Worm (Caenorhabditis elegans) whole organism, mixed stage, embryonic: ENCODE results near the gene spcs-2.

Experiments
- M03D4.4 ChIP-seq: sonication (generic microtip); optimal IDR thresholded peaks from 2 replicates; lab custom pipeline; 2017; ENCODE audit warnings: mild to moderate bottlenecking, missing genetic modification characterization, missing compliant biosample characterization
- bed-3 ChIP-seq: fragments of 200-800 bp; sonication (Bioruptor generic); optimal IDR thresholded peaks from 3 replicates; lab custom pipeline; 2018; ENCODE audit warnings: mild to moderate bottlenecking, missing genetic modification characterization, moderate library complexity, missing compliant biosample characterization
- blmp-1 ChIP-seq: fragments of 150-350 bp; optimal IDR thresholded peaks from 2 replicates; lab custom pipeline; 2014; ENCODE audit warnings: missing biosample characterization, missing genetic modification characterization
- ceh-39 ChIP-seq: fragments of 150-350 bp; optimal IDR thresholded peaks from 2 replicates; lab custom pipeline; 2014; ENCODE audit warnings: missing biosample characterization, missing genetic modification characterization
- ceh-43 ChIP-seq: fragments of 200-800 bp; sonication (Bioruptor generic); optimal IDR thresholded peaks from 2 replicates; lab custom pipeline; 2018; ENCODE audit warnings: mild to moderate bottlenecking, missing genetic modification characterization, moderate library complexity, missing compliant biosample characterization
- ceh-83 ChIP-seq: fragments of 200-800 bp; sonication (Bioruptor generic); optimal IDR thresholded peaks from 2 replicates; lab custom pipeline; 2018; ENCODE audit warnings: mild to moderate bottlenecking, missing genetic modification characterization, missing compliant biosample characterization
- ces-1 ChIP-seq: fragments of 150-350 bp; optimal IDR thresholded peaks from 2 replicates; lab custom pipeline; 2014; ENCODE audit warnings: missing biosample characterization, missing genetic modification reagents, missing genetic modification characterization
- cnd-1 ChIP-seq: fragments of 200-800 bp; sonication (Bioruptor generic); optimal IDR thresholded peaks from 2 replicates; lab custom pipeline; 2018; ENCODE audit warnings: mild to moderate bottlenecking, missing genetic modification characterization, missing compliant biosample characterization
- drap-1 ChIP-seq: fragments of 200-800 bp; sonication (Bioruptor generic); optimal IDR thresholded peaks from 3 replicates; lab custom pipeline; 2018; ENCODE audit warnings: mild to moderate bottlenecking, missing genetic modification characterization, missing compliant biosample characterization
- elt-1 ChIP-seq: sonication (generic microtip); optimal IDR thresholded peaks from 2 replicates; lab custom pipeline; 2017; ENCODE audit warnings: missing genetic modification characterization, mild to moderate bottlenecking, missing compliant biosample characterization, antibody characterized with exemption, moderate library complexity, borderline replicate concordance; ENCODE audit not compliant: insufficient read depth
- elt-3 ChIP-seq: fragments of 150-350 bp; optimal IDR thresholded peaks from 2 replicates; lab custom pipeline; 2014; ENCODE audit warnings: missing biosample characterization, missing genetic modification characterization
- flh-1 ChIP-seq: fragments of 200-800 bp; sonication (Bioruptor generic); optimal IDR thresholded peaks from 2 replicates; lab custom pipeline; 2018; ENCODE audit warnings: mild to moderate bottlenecking, missing genetic modification characterization, moderate library complexity, missing compliant biosample characterization
- ham-2 ChIP-seq: fragments of 200-800 bp; sonication (Bioruptor generic); optimal IDR thresholded peaks from 2 replicates; lab custom pipeline; 2018; ENCODE audit warnings: mild to moderate bottlenecking, missing genetic modification characterization, missing compliant biosample characterization
- lin-13 ChIP-seq: fragments of 150-350 bp; optimal IDR thresholded peaks from 2 replicates; lab custom pipeline; 2014; ENCODE audit warnings: missing biosample characterization, missing genetic modification characterization
- lin-32 ChIP-seq: fragments of 200-800 bp; sonication (Bioruptor generic); optimal IDR thresholded peaks from 2 replicates; lab custom pipeline; 2018; ENCODE audit warnings: mild to moderate bottlenecking, missing genetic modification characterization, missing compliant biosample characterization
- lsy-2 ChIP-seq: fragments of 150-350 bp; optimal IDR thresholded peaks from 2 replicates; lab custom pipeline; 2014; ENCODE audit warnings: missing biosample characterization, missing genetic modification characterization
- mab-5 ChIP-seq: fragments of 150-350 bp; optimal IDR thresholded peaks from 2 replicates; lab custom pipeline; 2014; ENCODE audit warnings: missing biosample characterization, missing genetic modification characterization
- mep-1 ChIP-seq: fragments of 150-350 bp; optimal IDR thresholded peaks from 2 replicates; lab custom pipeline; 2017; ENCODE audit warnings: missing biosample characterization, missing genetic modification reagents, missing genetic modification characterization, inconsistent platforms
- mls-2 ChIP-seq: sonication (generic microtip); optimal IDR thresholded peaks from 2 replicates; lab custom pipeline; 2016; ENCODE audit warnings: mild to moderate bottlenecking, missing genetic modification characterization, moderate library complexity, missing compliant biosample characterization
- nhr-12 ChIP-seq: fragments of 150-350 bp; optimal IDR thresholded peaks from 2 replicates; lab custom pipeline; 2014; ENCODE audit warnings: missing biosample characterization, missing genetic modification characterization
- nhr-2 ChIP-seq: fragments of 150-350 bp; optimal IDR thresholded peaks from 2 replicates; lab custom pipeline; 2014; ENCODE audit warnings: missing biosample characterization, missing genetic modification characterization
- nhr-237 ChIP-seq: fragments of 150-350 bp; optimal IDR thresholded peaks from 2 replicates; lab custom pipeline; 2014; ENCODE audit warnings: missing biosample characterization, missing genetic modification characterization
- nhr-28 ChIP-seq: fragments of 150-350 bp; optimal IDR thresholded peaks from 2 replicates; lab custom pipeline; 2014; ENCODE audit warnings: missing biosample characterization, missing genetic modification characterization
- nhr-76 ChIP-seq: sonication (generic microtip); optimal IDR thresholded peaks from 2 replicates; lab custom pipeline; 2017; ENCODE audit warnings: missing biosample characterization, missing genetic modification characterization
- pha-4 ChIP-seq: fragments of 150-350 bp; optimal IDR thresholded peaks from 2 replicates; lab custom pipeline; 2018; ENCODE audit warnings: missing biosample characterization, missing genetic modification reagents, missing genetic modification characterization
- sem-2 ChIP-seq: fragments of 200-800 bp; sonication (Bioruptor generic); optimal IDR thresholded peaks from 2 replicates; lab custom pipeline; 2018; ENCODE audit warnings: mild to moderate bottlenecking, missing genetic modification characterization, missing compliant biosample characterization
- sptf-1 ChIP-seq: sonication (generic microtip); optimal IDR thresholded peaks from 2 replicates; lab custom pipeline; 2017; ENCODE audit warnings: mild to moderate bottlenecking, missing genetic modification characterization, moderate library complexity, missing compliant biosample characterization
- tbx-8 ChIP-seq: fragments of 200-800 bp; sonication (Bioruptor generic); optimal IDR thresholded peaks from 2 replicates; lab custom pipeline; 2018; ENCODE audit warnings: mild to moderate bottlenecking, missing genetic modification characterization, moderate library complexity, missing compliant biosample characterization
- unc-120 ChIP-seq: sonication (generic microtip); optimal IDR thresholded peaks from 2 replicates; lab custom pipeline; 2017; ENCODE audit warnings: missing genetic modification characterization, missing compliant biosample characterization; ENCODE audit not compliant: poor library complexity, severe bottlenecking
- unc-39 ChIP-seq: fragments of 150-350 bp; optimal IDR thresholded peaks from 2 replicates; lab custom pipeline; 2014; ENCODE audit warnings: missing biosample characterization, missing genetic modification characterization
- unc-62 ChIP-seq: fragments of 150-350 bp; optimal IDR thresholded peaks from 2 replicates; lab custom pipeline; 2014; ENCODE audit warnings: missing biosample characterization, missing genetic modification reagents, missing genetic modification characterization
- ztf-11 ChIP-seq: fragments of 150-350 bp; optimal IDR thresholded peaks from 2 replicates; lab custom pipeline; 2014; ENCODE audit warnings: missing biosample characterization, missing genetic modification characterization

Gene spcs-2

DNA sequence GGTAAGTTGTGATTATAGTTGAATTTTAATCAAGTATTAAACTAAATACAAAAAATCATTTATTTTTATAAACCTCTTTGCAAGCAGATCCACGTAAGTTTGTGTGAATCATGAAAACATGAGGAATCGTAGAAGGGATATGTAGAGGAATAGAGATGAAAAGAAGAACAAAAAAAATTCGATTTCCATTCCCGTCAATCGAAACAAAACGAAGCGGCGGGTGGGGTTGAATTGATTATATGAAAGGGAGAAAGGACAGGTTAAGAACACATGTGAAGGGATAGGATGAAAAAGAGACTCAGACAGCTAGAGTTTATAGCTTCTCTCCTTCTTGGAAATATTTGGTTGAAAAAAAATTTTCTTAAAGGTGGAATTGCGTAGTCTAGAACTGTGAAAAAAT is 14.7 kb upstream of the spcs-2 start:
- no peak for TF ChIP-seq ceh-43 (GFP tag; lab: Kevin White, UChicago)
- TF ChIP-seq sem-2 (GFP tag; lab: Kevin White, UChicago), result no peak
- TF ChIP-seq cnd-1, result no peak
- no peak for TF ChIP-seq blmp-1 (tag; lab: Kevin White, UChicago)
- no peak for TF ChIP-seq flh-1
- no peak for TF ChIP-seq bed-3 (GFP tag; lab: Kevin White, UChicago)
- no peak for TF ChIP-seq unc-120
- no peak for TF ChIP-seq mep-1 (tag; lab: Kevin White, UChicago)
- TF ChIP-seq elt-3 (tag; lab: Kevin White, UChicago), result no peak
- no peak for TF ChIP-seq mab-5 (tag; lab: Kevin White, UChicago)

ce11 chrIII:12864648-12865047 is 10.2 kb upstream of the spcs-2 start, which contains the start of gene Y37D8A.8:
Gene Y37D8A.8 (plus strand): TSS chrIII:12864948.
- TF ChIP-seq mab-5 (tag; lab: Kevin White, UChicago) (no peak), lin-32 (no peak), ceh-39 (tag; lab: Kevin White, UChicago) (no peak), ceh-83 (GFP tag; lab: Kevin White, UChicago) (no peak), bed-3 (GFP tag; lab: Kevin White, UChicago) (no peak), unc-39 (tag; lab: Kevin White, UChicago) (no peak), nhr-76 (tag; lab: Kevin White, UChicago) (no peak), lin-13 (no peak), mls-2 (tag; lab: Kevin White, UChicago) (no peak), ham-2 (no peak), nhr-28 (no peak), ceh-43 (GFP tag; lab: Kevin White, UChicago) (no peak), elt-3 (tag; lab: Kevin White, UChicago) (no peak), ztf-11 (tag; lab: Kevin White, UChicago) (no peak)

ce11 chrIII:12870060-12870696 is 4.7 kb upstream of the spcs-2 start, which contains the start of gene Y37D8A.6:
Gene Y37D8A.6 (minus strand): TSS chrIII:12870297.
- TF ChIP-seq unc-120 (peak; percentile 3), bed-3 (GFP tag; lab: Kevin White, UChicago) (no peak), ces-1 (GFP tag; lab: Kevin White, UChicago) (peak; percentile 17)

DNA sequence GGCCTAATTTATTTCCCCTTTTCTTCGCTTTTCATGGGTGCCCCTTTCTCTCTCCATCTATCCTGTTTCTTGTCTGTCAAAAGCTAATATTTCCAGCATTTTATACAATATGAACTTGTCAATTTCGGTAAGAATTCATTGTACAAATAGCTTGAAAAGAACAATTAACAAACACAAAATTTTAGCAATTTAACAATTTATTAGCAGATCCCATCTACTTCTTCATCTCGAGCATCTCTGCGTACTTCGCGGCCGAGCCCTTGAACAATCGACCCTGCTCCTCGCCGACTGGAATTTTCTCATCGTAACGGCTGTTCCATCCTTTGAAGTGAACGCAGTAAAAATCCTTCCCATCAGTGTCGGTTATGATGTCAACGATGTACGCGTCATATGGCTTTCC is 822 bp downstream of the spcs-2 start:
- TF ChIP-seq cnd-1, result no peak
- TF ChIP-seq lsy-2 (tag; lab: Kevin White, UChicago), result no peak
- TF ChIP-seq nhr-2 (tag; lab: Kevin White, UChicago), result no peak
- no peak for TF ChIP-seq unc-62 (GFP tag; lab: Kevin White, UChicago)
- TF ChIP-seq drap-1 (GFP tag; lab: Kevin White, UChicago), result no peak
- TF ChIP-seq M03D4.4 (tag; lab: Kevin White, UChicago), result no peak
- TF ChIP-seq ces-1 (GFP tag; lab: Kevin White, UChicago), result no peak
- no peak for TF ChIP-seq ceh-43 (GFP tag; lab: Kevin White, UChicago)
- TF ChIP-seq mep-1 (tag; lab: Kevin White, UChicago), result no peak
- TF ChIP-seq sptf-1 (tag; lab: Kevin White, UChicago), result no peak
- TF ChIP-seq nhr-237, result no peak
- no peak for TF ChIP-seq sem-2 (GFP tag; lab: Kevin White, UChicago)
- no peak for TF ChIP-seq lin-32
- TF ChIP-seq ztf-11 (tag; lab: Kevin White, UChicago), result no peak
- no peak for TF ChIP-seq nhr-28
- TF ChIP-seq elt-3 (tag; lab: Kevin White, UChicago), result no peak
- no peak for TF ChIP-seq unc-120
- TF ChIP-seq elt-1 (tag; lab: Kevin White, UChicago), result no peak
- TF ChIP-seq nhr-12 (tag; lab: Kevin White, UChicago), result no peak

ce11 chrIII:12877527-12878234 is 2.9 kb downstream of the spcs-2 start, which contains the start of the genes cec-7 and enu-3.5:
Gene cec-7 (minus strand): TSS chrIII:12877577.
Gene enu-3.5 (plus strand): TSS chrIII:12878196.
- TF ChIP-seq bed-3 (GFP tag; lab: Kevin White, UChicago) (no peak), nhr-12 (tag; lab: Kevin White, UChicago) (no peak), tbx-8 (GFP tag; lab: Kevin White, UChicago) (no peak), unc-39 (tag; lab: Kevin White, UChicago) (no peak), nhr-28 (no peak), unc-62 (GFP tag; lab: Kevin White, UChicago) (no peak), pha-4 (tag; lab: Kevin White, UChicago) (no peak), mab-5 (tag; lab: Kevin White, UChicago) (no peak)
